Fruit fly (Drosophila melanogaster): ENCODE results near the gene Acsx4.

dm6 chr3R:19788770-19789169 lies 5.4 kb downstream of the Acsx4 start:
- no peak for TF ChIP-seq dsx (GFP tag; optimal IDR thresholded peaks at IDR 0.05; ENCODE audit: poor library complexity, severe bottlenecking)
- no peak for TF ChIP-seq Blimp-1 (GFP tag; optimal IDR thresholded peaks at IDR 0.05)
- no peak for TF ChIP-seq CG31627 (GFP tag; optimal IDR thresholded peaks at IDR 0.05)
- no peak for TF ChIP-seq Sox102F (GFP tag; optimal IDR thresholded peaks at IDR 0.05)
- no peak for TF ChIP-seq Hr4 (GFP tag; optimal IDR thresholded peaks at IDR 0.05)
- TF ChIP-seq CG15336 (GFP tag; IDR thresholded peaks at IDR 0.05), result no peak
- no peak for TF ChIP-seq OdsH (GFP tag; optimal IDR thresholded peaks at IDR 0.05)
- no peak for TF ChIP-seq Hr39 (GFP tag; optimal IDR thresholded peaks at IDR 0.05)

Data from whole organism, prepupa.